Worm (Caenorhabditis elegans) whole organism, young adult: ENCODE results near the gene Y102A5C.2.

Experiments used
- B0261.1 ChIP-seq: sonication (generic microtip); optimal IDR thresholded peaks from 2 replicates; lab custom pipeline; 2016; ENCODE audit warnings: mild to moderate bottlenecking, missing genetic modification characterization, moderate library complexity, missing compliant biosample characterization
- B0336.3 ChIP-seq: fragments of 200-800 bp; sonication (Bioruptor generic); IDR thresholded peaks from 2 replicates; pipeline ENCODE4 v1.3.6; 2022; ENCODE audit warnings: missing genetic modification characterization, missing compliant biosample characterization
- C17E4.6 ChIP-seq: fragments of 200-800 bp; sonication (Bioruptor generic); IDR thresholded peaks from 2 replicates; pipeline ENCODE4 v1.3.6; 2022; ENCODE audit warnings: missing genetic modification reagents, missing genetic modification characterization, missing compliant biosample characterization
- D2030.7 ChIP-seq: fragments of 200-800 bp; sonication (Bioruptor generic); IDR thresholded peaks from 2 replicates; pipeline ENCODE4 v1.3.6; 2022; ENCODE audit warnings: missing genetic modification reagents, missing genetic modification characterization, missing compliant biosample characterization
- F10E7.11 ChIP-seq: sonication (generic microtip); optimal IDR thresholded peaks from 2 replicates; lab custom pipeline; 2017; ENCODE audit warnings: mild to moderate bottlenecking, missing genetic modification characterization, moderate library complexity, missing compliant biosample characterization
- F33H1.4 ChIP-seq: fragments of 200-800 bp; sonication (Bioruptor generic); IDR thresholded peaks from 2 replicates; pipeline ENCODE4 v1.3.6; 2022; ENCODE audit warnings: missing genetic modification reagents, missing genetic modification characterization, missing compliant biosample characterization
- F39B2.1 ChIP-seq: fragments of 200-800 bp; sonication (Bioruptor generic); IDR thresholded peaks from 2 replicates; pipeline ENCODE4 v1.3.6; 2022; ENCODE audit warnings: missing genetic modification reagents, missing genetic modification characterization, missing compliant biosample characterization
- F49E8.2 ChIP-seq: sonication (generic microtip); optimal IDR thresholded peaks from 3 replicates; lab custom pipeline; 2017; ENCODE audit warnings: missing genetic modification characterization, mild to moderate bottlenecking, missing compliant biosample characterization, antibody characterized with exemption, moderate library complexity; ENCODE audit not compliant: insufficient read depth
- F52B5.7 ChIP-seq: sonication (generic microtip); optimal IDR thresholded peaks from 2 replicates; lab custom pipeline; 2016; ENCODE audit warnings: mild to moderate bottlenecking, missing genetic modification characterization, missing compliant biosample characterization
- F57A8.1 ChIP-seq: fragments of 200-800 bp; sonication (Bioruptor generic); optimal IDR thresholded peaks from 2 replicates; lab custom pipeline; 2018; ENCODE audit warnings: mild to moderate bottlenecking, missing genetic modification characterization, moderate library complexity, missing compliant biosample characterization
- Y53G8AR.9 ChIP-seq: fragments of 200-800 bp; sonication (Bioruptor generic); conservative IDR thresholded peaks from 2 replicates; pipeline ENCODE4 v1.3.6; 2022; ENCODE audit warnings: missing genetic modification reagents, missing genetic modification characterization, missing compliant biosample characterization
- Y67H2A.10 ChIP-seq: fragments of 200-800 bp; sonication (Bioruptor generic); conservative IDR thresholded peaks from 2 replicates; pipeline ENCODE4 v1.3.6; 2022; ENCODE audit warnings: missing genetic modification reagents, missing genetic modification characterization, missing compliant biosample characterization
- Y95B8A.8 ChIP-seq: fragments of 200-800 bp; sonication (Bioruptor generic); IDR thresholded peaks from 2 replicates; pipeline ENCODE4 v1.3.6; 2022; ENCODE audit warnings: missing genetic modification reagents, missing genetic modification characterization, missing compliant biosample characterization
- aptf-2 ChIP-seq: fragments of 200-800 bp; sonication (Bioruptor generic); conservative IDR thresholded peaks from 2 replicates; pipeline ENCODE4 v1.3.6; 2022; ENCODE audit warnings: missing genetic modification reagents, missing genetic modification characterization, missing compliant biosample characterization
- athp-1 ChIP-seq: sonication (generic microtip); optimal IDR thresholded peaks from 2 replicates; lab custom pipeline; 2017; ENCODE audit warnings: mild to moderate bottlenecking, missing genetic modification characterization, missing compliant biosample characterization
- attf-6 ChIP-seq: fragments of 200-800 bp; sonication (Bioruptor generic); IDR thresholded peaks from 2 replicates; pipeline ENCODE4 v1.3.6; 2022; ENCODE audit warnings: missing genetic modification reagents, missing genetic modification characterization, missing compliant biosample characterization
- bed-2 ChIP-seq: fragments of 200-800 bp; sonication (Bioruptor generic); IDR thresholded peaks from 2 replicates; pipeline ENCODE4 v1.3.6; 2022; ENCODE audit warnings: missing genetic modification reagents, missing genetic modification characterization, missing compliant biosample characterization
- cebp-1 ChIP-seq, 2 experiments: fragments of 200-800 bp in 1 of 2; sonication (Bioruptor generic) in 1 of 2; sonication (generic microtip) in 1 of 2; IDR thresholded peaks in 1 of 2; optimal IDR thresholded peaks in 1 of 2; 2 replicates each; pipeline versions ENCODE4 v1.3.6 to Lab custom; 2017 to 2022; ENCODE audit warnings: missing compliant biosample characterization in 2 of 2, missing genetic modification characterization in 2 of 2, mild to moderate bottlenecking in 1 of 2, missing genetic modification reagents in 1 of 2, moderate library complexity in 1 of 2
- die-1 ChIP-seq: sonication (generic microtip); optimal IDR thresholded peaks from 2 replicates; lab custom pipeline; 2016; ENCODE audit warnings: missing genotype, mild to moderate bottlenecking, missing genetic modification characterization, missing compliant biosample characterization
- dox-1 ChIP-seq: fragments of 200-800 bp; sonication (Bioruptor generic); IDR thresholded peaks from 2 replicates; pipeline ENCODE4 v1.3.6; 2022; ENCODE audit warnings: missing genetic modification reagents, missing genetic modification characterization, missing compliant biosample characterization
- dpff-1 ChIP-seq: sonication (generic microtip); optimal IDR thresholded peaks from 2 replicates; lab custom pipeline; 2017; ENCODE audit warnings: mild to moderate bottlenecking, missing genetic modification characterization, missing compliant biosample characterization
- efl-1 ChIP-seq: fragments of 150-350 bp; optimal IDR thresholded peaks from 2 replicates; lab custom pipeline; 2014; ENCODE audit warnings: missing biosample characterization, missing genetic modification reagents, missing genetic modification characterization
- ekl-4 ChIP-seq: fragments of 200-800 bp; sonication (Bioruptor generic); IDR thresholded peaks from 2 replicates; pipeline ENCODE4 v1.3.6; 2022; ENCODE audit warnings: missing genetic modification reagents, missing genetic modification characterization, missing compliant biosample characterization
- hmg-1.2 ChIP-seq: fragments of 200-800 bp; sonication (Bioruptor generic); IDR thresholded peaks from 2 replicates; pipeline ENCODE4 v1.3.6; 2022; ENCODE audit warnings: missing genetic modification reagents, missing genetic modification characterization, missing compliant biosample characterization
- hrde-1 ChIP-seq: sonication (generic microtip); optimal IDR thresholded peaks from 2 replicates; lab custom pipeline; 2016; ENCODE audit warnings: missing genetic modification characterization, mild to moderate bottlenecking, missing compliant biosample characterization, moderate library complexity, missing genotype, missing genetic modification reagents, borderline replicate concordance
- hsf-1 ChIP-seq: fragments of 200-800 bp; sonication (Bioruptor generic); IDR thresholded peaks from 2 replicates; pipeline ENCODE4 v1.3.6; 2022; ENCODE audit warnings: missing genetic modification reagents, missing genetic modification characterization, missing compliant biosample characterization
- lin-26 ChIP-seq: fragments of 200-800 bp; sonication (Bioruptor generic); IDR thresholded peaks from 2 replicates; pipeline ENCODE4 v1.3.6; 2022; ENCODE audit warnings: missing genetic modification reagents, missing genetic modification characterization, missing compliant biosample characterization
- lin-35 ChIP-seq, 3 experiments: fragments of 150-350 bp in 2 of 3; sonication (generic microtip) in 1 of 3; optimal IDR thresholded peaks; 2 replicates each; lab custom pipeline; 2014 to 2018; ENCODE audit warnings: missing biosample characterization in 3 of 3, missing genetic modification characterization in 3 of 3, missing genetic modification reagents in 3 of 3
- madf-3 ChIP-seq: fragments of 200-800 bp; sonication (Bioruptor generic); IDR thresholded peaks from 2 replicates; pipeline ENCODE4 v1.3.6; 2022; ENCODE audit warnings: missing genetic modification reagents, missing genetic modification characterization, missing compliant biosample characterization
- madf-6 ChIP-seq: fragments of 200-800 bp; sonication (Bioruptor generic); IDR thresholded peaks from 2 replicates; pipeline ENCODE4 v1.3.6; 2022; ENCODE audit warnings: missing genetic modification reagents, missing genetic modification characterization, missing compliant biosample characterization
- madf-8 ChIP-seq: fragments of 200-800 bp; sonication (Bioruptor generic); conservative IDR thresholded peaks from 2 replicates; pipeline ENCODE4 v1.3.6; 2022; ENCODE audit warnings: missing genetic modification reagents, missing genetic modification characterization, missing compliant biosample characterization
- mcd-1 ChIP-seq: fragments of 200-800 bp; sonication (Bioruptor generic); IDR thresholded peaks from 2 replicates; pipeline ENCODE4 v1.3.6; 2022; ENCODE audit warnings: missing genetic modification reagents, missing genetic modification characterization, missing compliant biosample characterization
- mxl-1 ChIP-seq: sonication (generic microtip); optimal IDR thresholded peaks from 2 replicates; lab custom pipeline; 2016; ENCODE audit warnings: missing genetic modification characterization, missing compliant biosample characterization
- nfya-2 ChIP-seq: fragments of 200-800 bp; sonication (Bioruptor generic); IDR thresholded peaks from 2 replicates; pipeline ENCODE4 v1.3.6; 2022; ENCODE audit warnings: missing genetic modification reagents, missing genetic modification characterization, missing compliant biosample characterization
- nhr-80 ChIP-seq: sonication (generic microtip); optimal IDR thresholded peaks from 2 replicates; lab custom pipeline; 2016; ENCODE audit warnings: missing genetic modification characterization, missing compliant biosample characterization
- pbrm-1 ChIP-seq: fragments of 200-800 bp; sonication (Bioruptor generic); IDR thresholded peaks from 2 replicates; pipeline ENCODE4 v1.3.6; 2022; ENCODE audit warnings: missing genetic modification reagents, missing genetic modification characterization, missing compliant biosample characterization
- snpc-4 ChIP-seq, 5 experiments: fragments of 150-350 bp in 1 of 5; sonication (generic microtip) in 4 of 5; optimal IDR thresholded peaks; 2 replicates each; lab custom pipeline; 2014 to 2018; ENCODE audit warnings: missing genetic modification characterization in 5 of 5, missing biosample characterization in 3 of 5, antibody characterized with exemption in 2 of 5, mild to moderate bottlenecking in 2 of 5, missing compliant biosample characterization in 2 of 5, missing genotype in 2 of 5, moderate library complexity in 2 of 5, missing genetic modification reagents in 1 of 5
- somi-1 ChIP-seq: fragments of 200-800 bp; sonication (Bioruptor generic); optimal IDR thresholded peaks from 2 replicates; lab custom pipeline; 2018; ENCODE audit warnings: mild to moderate bottlenecking, missing genetic modification characterization, missing compliant biosample characterization
- tbp1 ChIP-seq: fragments of 200-800 bp; sonication (Bioruptor generic); optimal IDR thresholded peaks from 2 replicates; lab custom pipeline; 2018; ENCODE audit warnings: mild to moderate bottlenecking, missing genetic modification characterization, missing compliant biosample characterization
- tbx-9 ChIP-seq: sonication (generic microtip); optimal IDR thresholded peaks from 2 replicates; lab custom pipeline; 2016; ENCODE audit warnings: borderline replicate concordance, missing genetic modification characterization, inconsistent platforms, missing compliant biosample characterization
- tlf-1 ChIP-seq: fragments of 200-800 bp; sonication (Bioruptor generic); optimal IDR thresholded peaks from 2 replicates; lab custom pipeline; 2018; ENCODE audit warnings: mild to moderate bottlenecking, missing genetic modification characterization, missing compliant biosample characterization
- xnd-1 ChIP-seq: sonication (generic microtip); optimal IDR thresholded peaks from 2 replicates; lab custom pipeline; 2016; ENCODE audit warnings: missing genotype, missing genetic modification reagents, missing genetic modification characterization, missing compliant biosample characterization
- zim-3 ChIP-seq: sonication (generic microtip); optimal IDR thresholded peaks from 2 replicates; lab custom pipeline; 2017; ENCODE audit warnings: mild to moderate bottlenecking, missing genetic modification characterization, moderate library complexity, missing compliant biosample characterization
- ztf-18 ChIP-seq: sonication (generic microtip); optimal IDR thresholded peaks from 2 replicates; lab custom pipeline; 2016; ENCODE audit warnings: missing genotype, mild to moderate bottlenecking, missing genetic modification characterization, missing compliant biosample characterization
- ztf-22 ChIP-seq: fragments of 200-800 bp; sonication (Bioruptor generic); optimal IDR thresholded peaks from 2 replicates; lab custom pipeline; 2018; ENCODE audit warnings: mild to moderate bottlenecking, missing genetic modification characterization, moderate library complexity, missing compliant biosample characterization
- ztf-26 ChIP-seq: sonication (generic microtip); optimal IDR thresholded peaks from 2 replicates; lab custom pipeline; 2017; ENCODE audit warnings: missing genetic modification characterization, missing compliant biosample characterization
- ztf-3 ChIP-seq: fragments of 200-800 bp; sonication (Bioruptor generic); optimal IDR thresholded peaks from 2 replicates; lab custom pipeline; 2018; ENCODE audit warnings: mild to moderate bottlenecking, missing genetic modification characterization, missing compliant biosample characterization

The Y102A5C.2 gene

DNA sequence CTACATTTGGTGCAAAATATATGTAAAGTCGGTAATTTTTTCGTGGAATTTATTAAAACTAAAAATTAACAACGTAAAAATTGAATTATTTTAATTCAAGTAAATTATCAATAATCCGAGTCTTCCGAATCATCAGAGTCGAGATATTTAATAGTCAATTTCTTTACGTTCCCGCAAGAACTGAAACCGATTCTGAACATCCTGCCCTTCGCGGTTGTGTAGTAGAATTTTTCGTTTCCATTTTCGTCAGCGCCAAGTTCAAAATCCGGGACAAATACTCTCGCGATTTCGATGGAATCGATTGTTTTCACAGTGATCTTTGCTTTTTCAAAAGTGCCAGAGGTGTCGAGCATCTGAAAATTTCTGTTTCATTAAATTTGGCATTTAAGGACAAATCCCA is 1.1 kb downstream of the Y102A5C.2 start:
- TF ChIP-seq madf-6 (GFP tag; lab: Robert Waterston, UW) (peak; percentile 45), F49E8.2 (tag; lab: Kevin White, UChicago) (peak; percentile 67), xnd-1 (tag; lab: Kevin White, UChicago) (peak; percentile 14), lin-35 (GFP tag; optimal IDR thresholded peaks at IDR 0.05; lab: Kevin White, UChicago) (no peak), lin-26 (0 out of 2 replicates have a peak, but pooled peaks have one; percentile 32), Y53G8AR.9 (GFP tag; lab: Robert Waterston, UW) (no peak), cebp-1 (GFP tag; IDR thresholded peaks at IDR 0.05; lab: Robert Waterston, UW) (no peak), cebp-1 (tag; optimal IDR thresholded peaks at IDR 0.05; lab: Kevin White, UChicago) (peak; percentile 10), B0336.3 (GFP tag; lab: Robert Waterston, UW) (0 out of 2 replicates have a peak, but pooled peaks have one; percentile 45), hrde-1 (no peak), die-1 (tag; lab: Kevin White, UChicago) (peak; percentile 21), mxl-1 (tag; lab: Kevin White, UChicago) (peak; percentile 6), pbrm-1 (GFP tag; lab: Robert Waterston, UW) (0 out of 2 replicates have a peak, but pooled peaks have one; percentile 12), efl-1 (GFP tag; lab: Kevin White, UChicago) (peak; percentile 9), D2030.7 (peak; percentile 31; the same call in 1 of the 2 replicates), Y67H2A.10 (GFP tag; lab: Robert Waterston, UW) (no peak), bed-2 (GFP tag; lab: Robert Waterston, UW) (no peak), mcd-1 (peak; percentile 26; the same call in 1 of the 2 replicates), ekl-4 (GFP tag; lab: Robert Waterston, UW) (peak; percentile 65), nfya-2 (no peak), F39B2.1 (0 out of 2 replicates have a peak, but pooled peaks have one; percentile 36), ztf-18 (tag; lab: Kevin White, UChicago) (no peak), F10E7.11 (tag; lab: Kevin White, UChicago) (no peak), snpc-4 (GFP tag; optimal IDR thresholded peaks at IDR 0.05; lab: Kevin White, UChicago) (no peak), snpc-4 (tag; optimal IDR thresholded peaks at IDR 0.05; lab: Kevin White, UChicago) (peak in 2 of 4 experiments; percentile 7 to 50), tlf-1 (peak; percentile 28), Y95B8A.8 (peak; percentile 64; the same call in 1 of the 2 replicates), tbp1 (GFP tag; lab: Kevin White, UChicago) (peak; percentile 27), B0261.1 (no peak), nhr-80 (tag; lab: Kevin White, UChicago) (no peak), F52B5.7 (tag; lab: Kevin White, UChicago) (no peak), F57A8.1 (no peak), hsf-1 (GFP tag; lab: Robert Waterston, UW) (0 out of 2 replicates have a peak, but pooled peaks have one; percentile 42), attf-6 (GFP tag; lab: Robert Waterston, UW) (peak; percentile 89), zim-3 (tag; lab: Kevin White, UChicago) (peak; percentile 9), dox-1 (GFP tag; lab: Robert Waterston, UW) (no peak), somi-1 (GFP tag; lab: Kevin White, UChicago) (no peak)

DNA sequence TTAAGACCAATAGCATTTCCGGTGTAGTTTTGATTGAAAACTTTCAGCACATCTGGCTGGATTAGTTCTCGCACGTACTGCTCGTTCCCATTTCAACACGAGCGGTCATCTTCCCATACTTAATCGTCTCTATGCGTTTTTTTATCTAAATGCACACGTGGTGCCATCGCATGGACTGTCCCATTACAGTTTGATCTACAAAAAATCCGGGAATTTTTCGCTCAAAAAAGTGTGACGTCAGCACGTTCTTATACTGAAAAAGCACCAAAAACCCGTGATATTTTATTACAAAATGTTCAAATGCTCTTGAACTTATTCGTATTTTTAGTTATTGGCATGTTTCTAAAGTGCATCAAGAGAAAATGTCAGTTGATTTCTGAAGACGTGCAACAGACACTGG is 3.4 kb downstream of the Y102A5C.2 start, which contains the start of gene Y102A5C.4:
Gene Y102A5C.4 (plus strand): TSS at position 301 of the 400 bp plus-strand sequence.
- TF ChIP-seq zim-3 (tag; lab: Kevin White, UChicago) (no peak), tbp1 (GFP tag; lab: Kevin White, UChicago) (no peak), madf-8 (GFP tag; lab: Robert Waterston, UW) (no peak), aptf-2 (GFP tag; lab: Robert Waterston, UW) (no peak), dpff-1 (no peak), ztf-3 (GFP tag; lab: Kevin White, UChicago) (no peak), Y53G8AR.9 (GFP tag; lab: Robert Waterston, UW) (no peak), tbx-9 (tag; lab: Kevin White, UChicago) (no peak), madf-3 (GFP tag; lab: Robert Waterston, UW) (no peak), ztf-26 (no peak), nhr-80 (tag; lab: Kevin White, UChicago) (no peak), athp-1 (tag; lab: Kevin White, UChicago) (no peak), efl-1 (GFP tag; lab: Kevin White, UChicago) (no peak), hmg-1.2 (no peak), C17E4.6 (GFP tag; lab: Robert Waterston, UW) (no peak), F33H1.4 (GFP tag; lab: Robert Waterston, UW) (no peak), ztf-22 (GFP tag; lab: Kevin White, UChicago) (no peak)
